Worm (Caenorhabditis elegans): ENCODE measurements around the gene ceh-89.

ceh-89 gene

ce11 chrX:14146740-14147140, 5.0 kb downstream of the ceh-89 start (continued):
- peak; percentile 69 for TF ChIP-seq nhr-6 (tag; optimal IDR thresholded peaks at IDR 0.05)
- TF ChIP-seq ZK546.5 (tag; optimal IDR thresholded peaks at IDR 0.05), result no peak
- TF ChIP-seq lin-13 (GFP tag; optimal IDR thresholded peaks at IDR 0.05), result peak; percentile 66
- peak; percentile 61 for TF ChIP-seq skn-1 (tag; optimal IDR thresholded peaks at IDR 0.05)
- TF ChIP-seq elt-3 (tag; optimal IDR thresholded peaks at IDR 0.05), result no peak
- TF ChIP-seq aly-2 (tag; optimal IDR thresholded peaks at IDR 0.05), result no peak
- TF ChIP-seq ztf-4 (tag; optimal IDR thresholded peaks at IDR 0.05), result peak; percentile 50
- peak; percentile 58 for TF ChIP-seq egl-27 (tag; optimal IDR thresholded peaks at IDR 0.05)
- peak; percentile 3 for TF ChIP-seq ceh-82 (tag; optimal IDR thresholded peaks at IDR 0.05)
- peak; percentile 33 to 80 for TF ChIP-seq lsy-2 (tag; optimal IDR thresholded peaks at IDR 0.05)
- peak; percentile 80 for TF ChIP-seq fos-1 (tag; optimal IDR thresholded peaks at IDR 0.05)
- no peak for TF ChIP-seq alr-1 (tag; optimal IDR thresholded peaks at IDR 0.05)
- TF ChIP-seq blmp-1 (tag; optimal IDR thresholded peaks at IDR 0.05; ENCODE audit: insufficient read depth), result peak; percentile 43
- no peak for TF ChIP-seq elt-1 (tag; optimal IDR thresholded peaks at IDR 0.05)
- no peak for TF ChIP-seq mab-5 (tag; optimal IDR thresholded peaks at IDR 0.05)
- TF ChIP-seq zag-1 (tag; optimal IDR thresholded peaks at IDR 0.05), result peak; percentile 49
- TF ChIP-seq sma-3 (GFP tag; optimal IDR thresholded peaks at IDR 0.05), result peak; percentile 77
- peak; percentile 22 for TF ChIP-seq lin-39 (tag; optimal IDR thresholded peaks at IDR 0.05)
- TF ChIP-seq ztf-1 (GFP tag; conservative IDR thresholded peaks at IDR 0.05), result no peak
- peak; percentile 94 for TF ChIP-seq crh-2 (tag; optimal IDR thresholded peaks at IDR 0.05)
- peak; percentile 80 for TF ChIP-seq nhr-21 (tag; optimal IDR thresholded peaks at IDR 0.05)
- no peak for TF ChIP-seq nhr-23 (tag; optimal IDR thresholded peaks at IDR 0.05)
- TF ChIP-seq nhr-77 (tag; optimal IDR thresholded peaks at IDR 0.05), result no peak
- TF ChIP-seq ztf-11 (tag; optimal IDR thresholded peaks at IDR 0.05), result no peak
- no peak for TF ChIP-seq unc-62 (GFP tag; optimal IDR thresholded peaks at IDR 0.05)
- peak; percentile 89 for TF ChIP-seq C34F6.9 (tag; optimal IDR thresholded peaks at IDR 0.05)
- no peak for TF ChIP-seq R02D3.7 (tag; optimal IDR thresholded peaks at IDR 0.05)
- peak; percentile 70 for TF ChIP-seq unc-55 (GFP tag; optimal IDR thresholded peaks at IDR 0.05)
- TF ChIP-seq snpc-4 (tag; optimal IDR thresholded peaks at IDR 0.05), result peak; percentile 8
- peak; percentile 49 for TF ChIP-seq gmeb-1 (tag; optimal IDR thresholded peaks at IDR 0.05)
- TF ChIP-seq lin-11 (tag; optimal IDR thresholded peaks at IDR 0.05), result peak; percentile 41

ce11 chrX:14147400-14147799, 5.7 kb downstream of the ceh-89 start, which contains the start of gene akt-2:
Gene akt-2, plus strand, starts transcription at chrX:14147700.
- TF ChIP-seq nhr-25 (tag; optimal IDR thresholded peaks at IDR 0.05) (no peak), nhr-77 (tag; optimal IDR thresholded peaks at IDR 0.05) (no peak), ama-1 (optimal IDR thresholded peaks at IDR 0.05) (no peak), C34F6.9 (tag; optimal IDR thresholded peaks at IDR 0.05) (no peak), unc-62 (GFP tag; optimal IDR thresholded peaks at IDR 0.05) (no peak), nhr-23 (tag; optimal IDR thresholded peaks at IDR 0.05) (no peak), nhr-129 (tag; optimal IDR thresholded peaks at IDR 0.05) (no peak), alr-1 (tag; optimal IDR thresholded peaks at IDR 0.05) (no peak), elt-1 (tag; optimal IDR thresholded peaks at IDR 0.05) (no peak)

ce11 chrX:14152644-14153043, 10.9 kb downstream of the ceh-89 start:
- TF ChIP-seq skn-1 (tag; optimal IDR thresholded peaks at IDR 0.05), result no peak
- no peak for TF ChIP-seq Y55F3AM.14 (GFP tag; optimal IDR thresholded peaks at IDR 0.05)
- TF ChIP-seq snpc-4 (tag; optimal IDR thresholded peaks at IDR 0.05), result no peak
- no peak for TF ChIP-seq nhr-21 (tag; optimal IDR thresholded peaks at IDR 0.05)
- no peak for TF ChIP-seq C34F6.9 (tag; optimal IDR thresholded peaks at IDR 0.05)
- no peak for TF ChIP-seq lin-39 (tag; optimal IDR thresholded peaks at IDR 0.05)
- TF ChIP-seq nhr-77 (tag; optimal IDR thresholded peaks at IDR 0.05), result no peak
- TF ChIP-seq zag-1 (tag; optimal IDR thresholded peaks at IDR 0.05), result no peak
- no peak for TF ChIP-seq nhr-12 (tag; optimal IDR thresholded peaks at IDR 0.05)
- TF ChIP-seq nhr-25 (tag; optimal IDR thresholded peaks at IDR 0.05), result no peak
- TF ChIP-seq ztf-11 (tag; optimal IDR thresholded peaks at IDR 0.05), result no peak
- TF ChIP-seq ceh-16 (tag; optimal IDR thresholded peaks at IDR 0.05), result no peak
- TF ChIP-seq crh-2 (tag; optimal IDR thresholded peaks at IDR 0.05), result no peak
- TF ChIP-seq ama-1 (optimal IDR thresholded peaks at IDR 0.05), result no peak
- no peak for TF ChIP-seq nhr-10 (tag; optimal IDR thresholded peaks at IDR 0.05)
- no peak for TF ChIP-seq unc-39 (tag; optimal IDR thresholded peaks at IDR 0.05)
- TF ChIP-seq unc-62 (GFP tag; optimal IDR thresholded peaks at IDR 0.05), result no peak
- TF ChIP-seq elt-1 (tag; optimal IDR thresholded peaks at IDR 0.05), result no peak
- TF ChIP-seq nhr-129 (tag; optimal IDR thresholded peaks at IDR 0.05), result no peak

Measured in whole organism, L2 larva.